Worm (Caenorhabditis elegans) whole organism, late embryonic: Measurements from ENCODE around the gene Y26E6A.3.

ENCODE experiments used
- C38D4.7 ChIP-seq: fragments of 200-800 bp; sonication (Bioruptor generic); optimal IDR thresholded peaks from 2 replicates; lab custom pipeline; 2018; ENCODE audit warnings: mild to moderate bottlenecking, missing genetic modification characterization, moderate library complexity, missing compliant biosample characterization
- F13H6.1 ChIP-seq: sonication (generic microtip); optimal IDR thresholded peaks from 2 replicates; lab custom pipeline; 2016; ENCODE audit warnings: missing genetic modification characterization, missing compliant biosample characterization
- ama-1 ChIP-seq: fragments of 150-350 bp; optimal IDR thresholded peaks from 2 replicates; lab custom pipeline; 2014
- ceh-14 ChIP-seq: sonication (generic microtip); optimal IDR thresholded peaks from 2 replicates; lab custom pipeline; 2016; ENCODE audit warnings: missing genotype, missing genetic modification characterization, missing compliant biosample characterization
- ceh-30 ChIP-seq: fragments of 150-350 bp; optimal IDR thresholded peaks from 2 replicates; lab custom pipeline; 2014; ENCODE audit warnings: missing biosample characterization, missing genetic modification characterization
- ceh-34 ChIP-seq: sonication (generic microtip); optimal IDR thresholded peaks from 2 replicates; lab custom pipeline; 2016; ENCODE audit warnings: mild to moderate bottlenecking, missing genetic modification characterization, missing compliant biosample characterization
- ceh-45 ChIP-seq: fragments of 200-800 bp; sonication (Bioruptor generic); IDR thresholded peaks from 2 replicates; pipeline ENCODE4 v1.3.6; 2022; ENCODE audit warnings: missing genetic modification reagents, missing genetic modification characterization, missing compliant biosample characterization
- lin-11 ChIP-seq: fragments of 200-800 bp; sonication (Bioruptor generic); optimal IDR thresholded peaks from 2 replicates; lab custom pipeline; 2018; ENCODE audit warnings: mild to moderate bottlenecking, missing genetic modification characterization, missing compliant biosample characterization
- nfya-1 ChIP-seq: sonication (generic microtip); optimal IDR thresholded peaks from 2 replicates; lab custom pipeline; 2017; ENCODE audit warnings: missing genetic modification characterization, mild to moderate bottlenecking, missing compliant biosample characterization, antibody characterized with exemption, moderate library complexity
- nhr-11 ChIP-seq: fragments of 150-350 bp; optimal IDR thresholded peaks from 2 replicates; lab custom pipeline; 2014; ENCODE audit warnings: missing biosample characterization, missing genetic modification characterization
- pha-4 ChIP-seq: fragments of 150-350 bp; optimal IDR thresholded peaks from 2 replicates; lab custom pipeline; 2018; ENCODE audit warnings: missing biosample characterization, missing genetic modification reagents, missing genetic modification characterization
- unc-3 ChIP-seq, 2 experiments: fragments of 200-800 bp in 1 of 2; sonication (Bioruptor generic) in 1 of 2; sonication (generic microtip) in 1 of 2; conservative IDR thresholded peaks in 1 of 2; optimal IDR thresholded peaks in 1 of 2; 2 replicates each; pipeline versions ENCODE4 v1.3.6 to Lab custom; 2016 to 2022; ENCODE audit warnings: missing compliant biosample characterization in 2 of 2, missing genetic modification characterization in 2 of 2, missing genetic modification reagents in 1 of 2
- unc-86 ChIP-seq: sonication (generic microtip); optimal IDR thresholded peaks from 2 replicates; lab custom pipeline; 2016; ENCODE audit warnings: missing genetic modification characterization, missing compliant biosample characterization

DNA sequence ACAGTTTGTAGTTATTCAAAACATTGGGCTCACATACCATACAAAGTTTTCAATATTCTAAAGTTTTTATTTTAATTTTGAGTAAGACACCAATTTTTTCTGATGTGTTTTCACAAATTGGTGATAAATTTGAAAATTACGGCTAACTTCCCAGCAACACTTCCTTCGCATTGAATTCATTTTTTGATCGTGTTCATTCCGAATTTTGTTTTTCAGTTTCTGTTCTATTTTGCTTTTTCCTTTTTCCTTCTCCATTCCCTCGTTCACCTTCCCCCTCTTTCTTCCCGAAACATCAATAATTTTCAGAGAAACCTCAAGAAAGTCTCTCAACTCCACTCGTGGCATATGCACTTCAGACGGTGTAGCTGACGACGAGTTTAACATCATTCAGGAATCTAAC is 39.1 kb upstream of the Y26E6A.3 start, which contains the start of gene alg-1:
- no peak for TF ChIP-seq pha-4 (tag; lab: Kevin White, UChicago)
- no peak for TF ChIP-seq C38D4.7 (GFP tag; lab: Kevin White, UChicago)
- no peak for TF ChIP-seq lin-11 (tag; lab: Kevin White, UChicago)
- TF ChIP-seq ceh-45 (GFP tag; lab: Robert Waterston, UW): no peak
- TF ChIP-seq unc-86 (tag; lab: Kevin White, UChicago): no peak
- no peak for TF ChIP-seq ceh-30 (tag; lab: Kevin White, UChicago)
- TF ChIP-seq nhr-11 (tag; lab: Kevin White, UChicago): no peak
- no peak for TF ChIP-seq ceh-14
- TF ChIP-seq ceh-34 (tag; lab: Kevin White, UChicago): no peak
- TF ChIP-seq ama-1 (lab: Kevin White, UChicago): no peak
- TF ChIP-seq unc-3 (GFP tag; conservative IDR thresholded peaks at IDR 0.05; lab: Robert Waterston, UW): no peak
- no peak for TF ChIP-seq unc-3 (tag; optimal IDR thresholded peaks at IDR 0.05; lab: Kevin White, UChicago)
- no peak for TF ChIP-seq nfya-1 (tag; lab: Kevin White, UChicago)
- TF ChIP-seq F13H6.1 (tag; lab: Kevin White, UChicago): no peak
